Fruit fly (Drosophila melanogaster) S2 (cell line): ENCODE measurements around the gene Nlp.
A peak's percentile ranks its signal among the peaks of the same experiment; 100 is the strongest.

Experiments
- CG8478 ChIP-seq: fragments of >200 bp; optimal IDR thresholded peaks from 2 replicates; lab custom pipeline; 2018
- CTCF ChIP-seq, 2 experiments: fragments of >200 bp; optimal IDR thresholded peaks; 2 replicates each; lab custom pipeline; 2018

Gene Nlp

dm6 chr3R:30000286-30000685, 4.3 kb upstream of the Nlp start, which contains the start of gene Tace:
TSS of gene Tace (plus strand) at chr3R:30000530.
- peak in 1 of 2 experiments; percentile 21 for TF ChIP-seq CTCF (optimal IDR thresholded peaks at IDR 0.05; lab: Kevin White, UChicago)
- no peak for TF ChIP-seq CG8478 (lab: Kevin White, UChicago)

DNA sequence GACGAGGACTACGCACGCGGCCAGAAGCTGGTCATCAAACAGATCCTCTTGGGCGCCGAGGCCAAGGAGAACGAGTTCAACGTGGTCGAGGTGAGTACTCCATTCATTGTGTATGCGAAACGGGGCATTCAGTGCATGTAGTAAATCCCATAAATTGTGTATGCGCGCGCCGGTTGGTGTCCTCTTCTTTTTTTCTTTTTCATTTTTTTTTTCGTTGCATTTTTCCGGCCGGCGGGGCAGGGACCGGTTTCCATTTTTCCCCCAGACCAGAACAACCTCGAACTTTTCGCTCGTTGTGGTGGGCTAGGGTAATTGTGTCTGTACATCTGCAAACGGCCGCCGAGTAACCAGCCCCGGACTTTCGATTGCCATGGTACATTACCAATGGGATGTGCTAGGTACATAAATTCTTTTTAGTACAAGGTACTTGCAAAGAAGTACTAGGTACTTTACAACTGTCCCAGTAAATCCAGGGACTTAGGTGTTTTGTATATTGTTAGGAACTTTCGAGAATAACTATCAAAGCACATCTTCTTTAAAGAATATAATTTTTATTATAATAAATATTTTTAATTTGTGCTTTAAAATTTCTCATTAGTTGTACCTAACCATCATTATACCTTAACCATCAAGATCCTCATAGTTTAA, 871 bp downstream of the Nlp start:
- TF ChIP-seq CTCF (optimal IDR thresholded peaks at IDR 0.05; lab: Kevin White, UChicago) (no peak), CG8478 (lab: Kevin White, UChicago) (no peak)

DNA sequence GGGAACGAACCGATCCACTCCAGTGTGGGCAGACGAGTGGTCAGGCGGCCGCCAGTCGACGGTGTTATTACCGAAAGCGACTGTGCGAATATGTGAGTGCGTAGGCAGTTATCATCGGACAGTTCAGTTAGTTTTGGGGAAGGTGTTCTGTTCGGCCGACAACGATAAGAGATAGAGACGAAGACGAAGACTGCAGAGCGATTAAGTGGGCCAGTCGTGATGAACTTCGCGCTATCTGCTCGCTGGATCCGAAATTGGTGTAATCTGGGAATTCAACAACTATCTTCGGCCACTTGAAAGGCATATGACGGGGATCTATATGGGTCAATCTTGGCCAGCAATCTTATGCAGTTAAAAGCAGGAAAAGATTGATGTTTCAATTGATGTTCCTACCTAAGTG, 4.6 kb downstream of the Nlp start, which contains the start of gene CG7912:
Gene CG7912 (minus strand): TSS at position 17 of the 400 bp plus-strand sequence.
- TF ChIP-seq CTCF (optimal IDR thresholded peaks at IDR 0.05; lab: Kevin White, UChicago): no peak
- TF ChIP-seq CG8478 (lab: Kevin White, UChicago): no peak

dm6 chr3R:30012602-30013489, 8.3 kb downstream of the Nlp start:
- TF ChIP-seq CTCF (optimal IDR thresholded peaks at IDR 0.05; lab: Kevin White, UChicago) (no peak), CG8478 (lab: Kevin White, UChicago) (no peak)

dm6 chr3R:30013909-30014308, 9.3 kb downstream of the Nlp start:
- TF ChIP-seq CTCF (optimal IDR thresholded peaks at IDR 0.05; lab: Kevin White, UChicago) (no peak), CG8478 (lab: Kevin White, UChicago) (no peak)

DNA sequence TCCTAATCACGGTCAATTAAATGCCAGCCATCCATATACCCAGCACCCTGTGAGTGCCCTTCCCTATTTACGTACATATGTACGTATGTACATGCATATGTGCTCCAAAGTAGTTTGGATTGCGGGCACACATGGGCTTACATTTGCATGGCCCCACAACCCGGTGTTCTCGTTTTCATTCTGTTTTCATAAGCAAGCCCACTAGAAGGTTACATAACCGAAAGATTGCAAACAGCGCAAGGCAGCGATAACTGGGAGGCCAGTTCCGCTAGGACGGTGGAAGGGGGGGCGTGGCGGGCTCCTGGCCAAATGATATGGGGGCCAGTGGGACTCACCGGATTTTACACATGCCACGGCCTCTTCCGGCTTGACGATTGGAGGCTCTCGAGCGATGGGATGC, 9.9 kb downstream of the Nlp start:
- no peak for TF ChIP-seq CTCF (optimal IDR thresholded peaks at IDR 0.05; lab: Kevin White, UChicago)
- TF ChIP-seq CG8478 (lab: Kevin White, UChicago): no peak

DNA sequence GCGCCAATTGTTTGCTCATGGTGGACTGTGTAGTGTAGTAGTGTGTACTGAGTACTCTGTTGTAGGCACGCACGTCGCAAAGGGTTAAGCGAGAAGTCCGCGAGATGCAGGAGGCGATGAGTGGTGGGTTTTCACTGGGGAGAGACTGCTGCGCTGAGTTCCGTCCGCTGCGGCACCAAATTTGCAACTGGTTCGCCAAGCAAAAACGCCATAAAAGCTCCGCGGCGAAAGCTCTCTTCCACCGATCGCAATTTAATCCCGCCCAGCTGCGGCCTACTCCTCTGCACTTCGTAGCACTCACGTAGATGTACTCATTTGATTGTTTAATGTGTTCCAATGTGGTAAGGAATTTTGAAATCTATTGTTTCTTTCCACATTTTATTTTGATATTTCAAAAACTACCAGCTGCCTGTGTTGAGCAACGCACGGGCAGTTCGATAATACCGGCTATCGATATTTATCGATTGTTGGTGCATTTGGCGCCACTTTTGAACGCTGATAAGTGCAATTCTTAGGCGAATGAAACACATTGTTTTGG, 10.5 kb downstream of the Nlp start, which contains the start of gene CG7920:
Gene CG7920 (minus strand): TSS at position 308 of the 538 bp plus-strand sequence.
- TF ChIP-seq CTCF (optimal IDR thresholded peaks at IDR 0.05; lab: Kevin White, UChicago): no peak
- TF ChIP-seq CG8478 (lab: Kevin White, UChicago): no peak

DNA sequence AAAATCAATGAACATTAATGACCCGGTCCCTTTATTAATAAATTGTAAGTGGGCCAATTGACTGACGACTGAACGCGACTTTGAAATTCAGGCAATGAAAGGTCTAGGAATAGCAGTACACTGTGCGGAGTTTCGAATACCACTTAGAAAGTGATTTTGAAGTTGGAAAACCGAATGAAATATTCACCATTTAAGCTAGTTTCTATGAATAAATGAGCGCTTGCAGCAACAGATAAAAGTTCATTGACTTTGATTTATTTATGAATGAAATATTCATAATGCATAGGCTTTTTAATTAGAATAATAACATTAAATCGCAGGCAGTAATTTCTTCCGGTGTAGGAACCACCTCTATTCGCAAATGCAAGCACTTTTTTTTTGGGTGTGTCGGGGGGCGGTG, 16.4 kb downstream of the Nlp start:
- no peak for TF ChIP-seq CTCF (optimal IDR thresholded peaks at IDR 0.05; lab: Kevin White, UChicago)
- no peak for TF ChIP-seq CG8478 (lab: Kevin White, UChicago)

DNA sequence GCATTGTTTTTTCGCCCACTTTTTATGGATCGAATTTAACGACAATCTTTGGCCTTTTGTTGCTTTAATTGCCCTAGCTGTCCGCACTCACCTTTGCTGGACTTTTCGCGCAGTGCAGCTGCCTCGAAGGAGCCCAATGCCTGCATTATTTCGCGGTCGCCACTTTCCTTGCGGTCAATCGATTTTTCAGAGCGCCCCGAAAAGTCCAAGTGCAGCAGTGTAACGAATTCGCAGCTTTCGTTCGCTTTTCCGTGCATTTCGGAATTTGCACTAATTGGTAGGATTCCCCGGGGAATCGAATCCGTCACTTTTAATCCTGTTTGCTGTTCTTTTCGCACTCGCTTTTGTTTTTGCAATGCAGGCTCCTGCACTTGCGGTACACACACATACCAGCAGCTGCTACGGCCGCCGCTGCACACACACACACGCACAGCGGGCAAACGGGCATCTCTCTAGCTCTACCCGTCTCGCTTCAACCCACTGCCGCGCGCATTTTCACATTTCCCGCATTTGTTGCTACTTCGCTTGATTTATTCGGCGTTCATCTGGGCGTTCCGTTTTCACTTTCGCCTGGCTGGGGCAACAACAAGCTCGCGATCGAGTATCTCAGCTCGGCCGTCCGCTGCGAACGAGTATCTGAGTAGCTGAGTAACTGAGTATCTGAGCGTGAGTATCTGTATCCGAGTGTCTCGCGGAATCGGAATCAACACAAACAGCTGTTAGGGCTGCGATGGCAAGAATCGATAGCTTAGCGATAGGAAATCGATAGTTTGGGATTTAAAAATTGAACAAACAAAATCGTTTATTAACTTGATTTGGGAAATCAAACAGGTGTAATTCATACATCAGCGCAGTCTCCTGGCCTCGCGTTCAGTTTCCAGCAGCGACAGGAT, 17.2 kb downstream of the Nlp start, which contains the start of gene Mgat2:
Gene Mgat2 (minus strand): TSS at position 663 of the 893 bp plus-strand sequence.
- no peak for TF ChIP-seq CTCF (optimal IDR thresholded peaks at IDR 0.05; lab: Kevin White, UChicago)
- TF ChIP-seq CG8478 (lab: Kevin White, UChicago): no peak

DNA sequence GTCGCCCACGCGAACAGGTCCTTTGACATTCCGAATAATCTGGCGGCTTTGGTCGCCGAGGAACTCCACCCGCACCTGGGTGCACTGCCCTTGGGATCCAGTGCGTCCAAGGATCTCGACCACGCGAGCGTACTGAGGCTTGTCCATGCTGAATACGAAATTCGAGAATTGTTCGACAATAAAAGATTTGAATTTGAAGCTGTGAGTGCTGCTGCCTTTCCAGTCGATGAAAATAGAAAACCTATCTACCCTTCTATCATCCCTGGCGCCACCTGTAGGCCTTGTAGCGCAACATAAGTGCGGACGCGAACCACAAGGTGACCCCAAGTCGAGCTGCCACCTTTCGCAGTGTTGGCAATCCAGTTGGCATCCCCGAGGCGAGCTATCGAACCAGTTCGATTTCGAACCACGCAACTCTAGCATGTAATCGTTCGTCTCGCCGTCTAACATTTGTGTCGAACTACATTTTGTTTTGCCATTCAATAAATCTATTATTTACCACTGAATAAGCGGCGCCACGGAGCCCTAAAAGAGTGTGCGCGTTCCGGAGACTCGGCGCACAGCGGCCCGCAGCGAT, 18.0 kb downstream of the Nlp start, which contains the start of the genes RpS28a and Axn:
Gene RpS28a (minus strand): TSS at position 197 of the 577 bp plus-strand sequence.
Gene Axn (plus strand): TSS at position 391 of the 577 bp plus-strand sequence.
- TF ChIP-seq CG8478 (lab: Kevin White, UChicago) (no peak), CTCF (optimal IDR thresholded peaks at IDR 0.05; lab: Kevin White, UChicago) (peak; percentile 99 to 100)

DNA sequence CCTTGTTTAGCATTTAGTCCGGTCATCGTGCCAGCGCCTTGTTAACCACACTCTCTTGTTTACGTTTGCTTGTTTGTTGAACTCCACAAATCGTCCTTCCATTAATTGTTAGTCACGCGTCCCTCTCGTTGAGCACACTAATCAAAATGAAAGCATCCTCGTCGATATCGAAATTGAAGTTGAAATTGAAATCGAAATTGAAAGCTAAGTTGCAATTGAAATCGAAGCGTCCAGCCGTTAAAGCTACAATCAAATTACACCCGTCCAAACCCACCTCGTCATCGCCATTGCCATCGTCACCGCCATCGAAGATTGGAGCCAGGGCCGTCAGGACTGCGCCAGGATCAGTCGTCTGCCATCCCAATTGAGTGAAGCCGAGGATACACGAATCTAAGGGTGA, 18.9 kb downstream of the Nlp start:
- TF ChIP-seq CG8478 (lab: Kevin White, UChicago) (no peak), CTCF (optimal IDR thresholded peaks at IDR 0.05; lab: Kevin White, UChicago) (no peak)

DNA sequence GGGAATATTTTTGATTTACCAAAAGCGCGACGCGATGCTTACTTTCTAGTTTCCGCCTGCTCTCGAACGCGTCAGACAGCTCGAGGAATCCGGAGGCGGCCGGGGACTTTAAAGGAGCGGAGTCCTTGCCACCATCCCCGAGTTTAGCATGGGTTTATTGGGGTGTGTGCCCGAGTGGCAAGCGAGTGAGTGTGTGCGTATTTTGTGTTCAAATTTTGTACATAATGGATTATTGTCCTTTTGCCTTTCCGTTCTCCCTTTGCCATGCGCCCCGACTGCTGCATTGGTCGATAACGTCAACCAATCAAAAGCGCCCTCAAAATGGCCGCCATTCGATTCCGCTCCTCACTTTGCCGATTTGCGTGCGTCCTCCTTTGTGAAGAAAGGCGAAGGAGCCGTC, 25.5 kb downstream of the Nlp start:
- no peak for TF ChIP-seq CG8478 (lab: Kevin White, UChicago)
- no peak for TF ChIP-seq CTCF (optimal IDR thresholded peaks at IDR 0.05; lab: Kevin White, UChicago)

DNA sequence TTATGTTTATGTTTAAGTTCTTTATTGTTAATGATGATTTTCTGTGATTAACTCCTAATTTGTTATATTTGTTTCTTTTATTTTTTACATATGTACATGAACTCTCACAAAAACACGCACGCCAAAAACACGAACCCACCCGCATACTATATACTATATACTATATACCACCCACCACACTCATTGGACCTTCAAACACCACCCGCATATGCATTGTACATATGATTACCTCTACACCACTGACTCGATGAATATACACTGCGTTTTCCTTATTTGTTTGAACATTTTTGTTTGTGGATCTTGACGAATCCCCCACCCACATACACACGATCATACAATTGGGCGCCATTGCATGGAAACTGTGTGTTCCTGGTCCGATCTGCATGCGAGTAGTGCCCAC, 27.7 kb downstream of the Nlp start:
- TF ChIP-seq CTCF (optimal IDR thresholded peaks at IDR 0.05; lab: Kevin White, UChicago): no peak
- TF ChIP-seq CG8478 (lab: Kevin White, UChicago): no peak
